Fruit fly (Drosophila melanogaster) Kc167 (cell line): ENCODE results near the gene CG13055.

Experiments used
- Myc ChIP-seq: fragments of >200 bp; optimal IDR thresholded peaks from 2 replicates; lab custom pipeline; 2017; ENCODE audit warnings: missing external identifiers
- Sin3A ChIP-seq: fragments of >200 bp; optimal IDR thresholded peaks from 2 replicates; lab custom pipeline; 2018; ENCODE audit warnings: missing external identifiers
- h ChIP-seq: fragments of >200 bp; optimal IDR thresholded peaks from 3 replicates; lab custom pipeline; 2018; ENCODE audit warnings: missing external identifiers
- insv ChIP-seq: fragments of >200 bp; optimal IDR thresholded peaks from 3 replicates; lab custom pipeline; 2018; ENCODE audit warnings: missing external identifiers
- psq ChIP-seq: fragments of >200 bp; optimal IDR thresholded peaks from 2 replicates; lab custom pipeline; 2017; ENCODE audit warnings: missing external identifiers
- ttk ChIP-seq: sonication (Bioruptor generic); optimal IDR thresholded peaks from 2 replicates; lab custom pipeline; 2017; ENCODE audit warnings: missing external identifiers

Gene CG13055

DNA sequence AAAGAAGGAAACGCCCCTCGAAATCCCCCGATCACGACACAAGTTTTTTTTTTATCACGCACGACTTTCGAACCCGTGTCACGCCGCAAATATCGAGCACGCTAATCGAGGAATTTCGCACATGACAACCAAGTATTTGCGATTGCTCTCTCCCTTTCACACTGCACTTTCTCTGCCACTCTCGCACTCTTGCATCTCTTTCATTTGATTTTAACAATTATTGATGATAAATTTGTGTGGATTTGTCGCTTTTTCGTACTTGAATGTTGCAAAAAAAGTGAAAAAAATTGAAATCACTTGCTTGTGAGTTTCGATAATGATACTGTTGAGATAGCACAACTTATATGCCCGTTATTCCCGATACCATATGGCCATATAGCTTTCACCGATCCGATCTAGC lies 35.0 kb downstream of the CG13055 start, which contains the start of gene CG13073:
TSS of gene CG13073 (minus strand) at position 101 of the 400 bp plus-strand sequence.
- no peak for TF ChIP-seq h (lab: Kevin White, UChicago)
- no peak for TF ChIP-seq ttk
- no peak for TF ChIP-seq psq (lab: Kevin White, UChicago)
- no peak for TF ChIP-seq insv
- no peak for TF ChIP-seq Sin3A (lab: Kevin White, UChicago)
- TF ChIP-seq Myc: no peak

dm6 chr3L:16215816-16216215 lies 36.3 kb downstream of the CG13055 start:
- TF ChIP-seq Sin3A (lab: Kevin White, UChicago): no peak
- no peak for TF ChIP-seq h (lab: Kevin White, UChicago)
- no peak for TF ChIP-seq Myc
- TF ChIP-seq ttk: no peak
- no peak for TF ChIP-seq insv
- no peak for TF ChIP-seq psq (lab: Kevin White, UChicago)

DNA sequence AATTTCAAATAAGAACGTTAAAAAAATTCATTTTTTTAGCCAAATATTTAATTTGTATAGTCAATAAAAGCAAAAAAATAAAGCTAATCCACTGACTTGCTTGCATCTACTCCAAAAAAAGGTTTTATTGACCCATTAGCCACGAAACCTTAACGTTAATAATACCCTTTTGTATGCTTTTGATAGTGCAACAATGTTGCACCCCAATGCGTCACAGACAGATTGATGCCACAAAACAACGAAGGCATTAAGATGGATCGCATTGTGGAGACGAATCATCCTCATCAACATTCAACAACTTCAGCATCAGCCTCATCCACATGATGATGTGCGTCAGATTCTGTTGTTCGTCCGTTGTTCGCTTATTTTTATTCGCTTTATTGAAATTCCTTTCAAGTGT lies 36.7 kb downstream of the CG13055 start:
- TF ChIP-seq ttk (no peak), h (lab: Kevin White, UChicago) (no peak), insv (no peak), psq (lab: Kevin White, UChicago) (no peak), Myc (no peak), Sin3A (lab: Kevin White, UChicago) (no peak)

dm6 chr3L:16214533-16215207 lies 37.5 kb downstream of the CG13055 start:
- TF ChIP-seq psq (lab: Kevin White, UChicago) (no peak), h (lab: Kevin White, UChicago) (no peak)

- TF ChIP-seq ttk (no peak), psq (lab: Kevin White, UChicago) (no peak), insv (no peak), Myc (no peak), h (lab: Kevin White, UChicago) (no peak), Sin3A (lab: Kevin White, UChicago) (no peak)
Observed at dm6 chr3L:16213201-16213600, 39.0 kb downstream of the CG13055 start.

DNA sequence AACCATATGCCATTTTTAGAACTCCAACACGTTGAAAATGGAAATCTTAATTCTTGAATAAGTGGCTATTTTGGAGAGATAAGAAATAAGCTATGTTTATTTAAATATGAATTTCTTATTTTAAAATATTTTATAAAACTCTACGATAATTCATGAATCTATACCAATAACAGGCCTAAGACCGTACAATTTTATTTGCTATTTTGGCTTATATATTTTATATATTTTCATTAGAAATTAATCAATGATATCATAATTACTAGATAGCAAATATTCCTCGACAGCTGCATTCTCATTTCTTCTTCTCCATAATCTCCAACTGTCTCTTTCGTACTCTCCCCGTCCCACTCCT lies 40.2 kb downstream of the CG13055 start:
- TF ChIP-seq insv (no peak), Myc (no peak), ttk (no peak), h (lab: Kevin White, UChicago) (no peak), psq (lab: Kevin White, UChicago) (no peak), Sin3A (lab: Kevin White, UChicago) (no peak)

- TF ChIP-seq ttk: no peak
- no peak for TF ChIP-seq Myc
- TF ChIP-seq h (lab: Kevin White, UChicago): no peak
- TF ChIP-seq Sin3A (lab: Kevin White, UChicago): no peak
- TF ChIP-seq insv: no peak
- no peak for TF ChIP-seq psq (lab: Kevin White, UChicago)
Observed at dm6 chr3L:16211156-16211935, 40.8 kb downstream of the CG13055 start.

dm6 chr3L:16209641-16210040 lies 42.5 kb downstream of the CG13055 start:
- TF ChIP-seq Sin3A (lab: Kevin White, UChicago) (no peak), psq (lab: Kevin White, UChicago) (no peak)

DNA sequence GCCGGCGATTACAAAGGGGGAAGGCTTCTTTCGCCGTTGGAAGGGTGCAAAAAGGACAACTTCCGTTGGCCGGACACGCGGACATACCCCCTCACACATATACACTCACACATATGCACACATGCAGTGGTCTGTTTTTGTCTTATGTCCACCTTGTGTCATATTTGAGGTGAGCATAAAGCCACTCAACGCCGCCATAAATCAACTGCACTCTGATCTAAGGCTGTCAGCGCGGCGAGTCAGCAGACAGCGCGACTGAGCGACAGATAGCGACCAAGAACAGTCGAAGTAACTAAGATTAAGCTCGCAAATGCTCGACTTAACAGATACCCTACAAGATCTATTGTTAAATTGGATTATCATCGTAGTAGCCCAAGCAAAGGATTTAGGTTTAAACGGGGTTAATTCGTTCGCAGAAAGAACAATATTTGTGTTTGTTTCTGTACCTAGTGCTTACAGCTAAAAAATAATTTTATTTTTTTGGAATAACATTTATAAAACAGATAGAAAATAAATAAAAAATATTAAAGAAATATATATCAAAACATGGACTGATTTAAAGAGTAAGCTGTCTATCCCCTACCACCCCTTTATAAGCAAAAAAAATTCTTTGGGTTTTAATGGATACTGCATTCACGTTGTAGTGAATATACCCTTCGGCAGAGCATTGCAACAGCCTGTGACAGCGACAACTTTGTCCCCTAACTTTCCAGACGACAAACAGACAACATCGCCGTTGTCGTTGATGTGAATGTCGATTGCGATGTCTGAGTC lies 43.1 kb downstream of the CG13055 start:
- no peak for TF ChIP-seq insv
- TF ChIP-seq Sin3A (lab: Kevin White, UChicago): no peak
- no peak for TF ChIP-seq h (lab: Kevin White, UChicago)
- TF ChIP-seq psq (lab: Kevin White, UChicago): no peak
- TF ChIP-seq Myc: no peak
- TF ChIP-seq ttk: no peak

dm6 chr3L:16208053-16208838 lies 43.9 kb downstream of the CG13055 start:
- TF ChIP-seq Sin3A (lab: Kevin White, UChicago) (no peak), h (lab: Kevin White, UChicago) (no peak), ttk (no peak), Myc (no peak)

DNA sequence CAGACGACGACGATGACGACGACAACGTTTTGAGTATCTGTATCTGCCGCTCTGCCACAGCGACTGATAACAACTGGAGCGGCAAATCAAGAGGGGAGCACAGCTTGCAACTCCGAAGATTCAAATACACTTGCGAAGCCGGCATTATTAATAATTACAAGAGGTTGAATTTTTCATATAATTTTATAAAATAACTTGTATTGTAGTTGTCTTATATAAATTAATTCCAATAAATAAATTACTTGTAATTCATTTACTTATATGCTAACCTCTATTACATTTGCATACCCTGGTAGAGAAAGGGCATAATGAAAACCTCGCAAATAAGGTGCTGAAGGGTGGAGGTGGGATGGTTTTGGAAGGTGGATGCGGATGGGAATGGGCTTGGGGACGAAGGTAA lies 48.0 kb downstream of the CG13055 start:
- TF ChIP-seq Myc (no peak), psq (lab: Kevin White, UChicago) (no peak), h (lab: Kevin White, UChicago) (no peak), insv (no peak), ttk (no peak), Sin3A (lab: Kevin White, UChicago) (no peak)

DNA sequence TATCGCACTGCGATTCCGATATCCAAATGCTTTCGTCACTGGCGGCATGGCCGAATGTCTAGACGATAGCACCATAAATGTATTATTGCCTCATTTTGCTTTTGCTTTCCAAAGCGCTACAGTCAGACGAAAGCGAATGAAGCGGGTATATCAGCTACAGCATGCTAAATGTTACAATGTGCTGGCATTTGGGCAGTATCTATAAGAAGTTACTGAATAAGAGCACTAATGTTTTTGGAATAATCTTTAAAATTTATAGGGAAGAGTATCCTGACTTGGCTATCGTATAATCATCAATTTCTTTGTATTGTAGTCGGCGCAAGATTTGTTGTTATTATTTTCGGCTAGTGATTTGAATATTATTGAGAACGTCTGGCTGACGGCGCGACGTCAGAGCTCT lies 48.9 kb downstream of the CG13055 start:
- no peak for TF ChIP-seq Myc
